Fruit fly (Drosophila melanogaster): ENCODE measurements around the gene CG8042.

Gene CG8042

dm6 chr3L:7934857-7935256 lies 39.9 kb downstream of the CG8042 start:
- TF ChIP-seq psq (optimal IDR thresholded peaks at IDR 0.05), result no peak
- TF ChIP-seq h (optimal IDR thresholded peaks at IDR 0.05), result no peak
- no peak for TF ChIP-seq ttk (optimal IDR thresholded peaks at IDR 0.05)

- TF ChIP-seq h (optimal IDR thresholded peaks at IDR 0.05), result no peak
- no peak for TF ChIP-seq insv (optimal IDR thresholded peaks at IDR 0.05)
- no peak for TF ChIP-seq psq (optimal IDR thresholded peaks at IDR 0.05)
- TF ChIP-seq ttk (optimal IDR thresholded peaks at IDR 0.05), result no peak
- TF ChIP-seq Myc (optimal IDR thresholded peaks at IDR 0.05), result no peak
- TF ChIP-seq Sin3A (optimal IDR thresholded peaks at IDR 0.05), result no peak
Measured at dm6 chr3L:7934200-7934599, 40.6 kb downstream of the CG8042 start.
